Worm (Caenorhabditis elegans) whole organism, L1 larva: ENCODE data around the gene fbxb-92.

Experiments
- C04F5.9 ChIP-seq: sonication (generic microtip); optimal IDR thresholded peaks from 2 replicates; lab custom pipeline; 2016; ENCODE audit warnings: missing genetic modification characterization, missing compliant biosample characterization
- Y116A8C.19 ChIP-seq: sonication (generic microtip); optimal IDR thresholded peaks from 2 replicates; lab custom pipeline; 2016; ENCODE audit warnings: missing compliant biosample characterization, missing genetic modification characterization, borderline replicate concordance
- alr-1 ChIP-seq: fragments of 200-800 bp; sonication (Bioruptor generic); optimal IDR thresholded peaks from 2 replicates; lab custom pipeline; 2018; ENCODE audit warnings: borderline replicate concordance, mild to moderate bottlenecking, missing genetic modification characterization, missing compliant biosample characterization
- blmp-1 ChIP-seq: fragments of 150-350 bp; optimal IDR thresholded peaks from 2 replicates; lab custom pipeline; 2014; ENCODE audit warnings: missing biosample characterization, missing genetic modification characterization
- ceh-88 ChIP-seq: fragments of 200-800 bp; sonication (Bioruptor generic); IDR thresholded peaks from 2 replicates; pipeline ENCODE4 v1.3.6; 2022; ENCODE audit warnings: missing genetic modification characterization, missing compliant biosample characterization
- dsc-1 ChIP-seq: sonication (generic microtip); optimal IDR thresholded peaks from 2 replicates; lab custom pipeline; 2016; ENCODE audit warnings: mild to moderate bottlenecking, missing genetic modification characterization, missing compliant biosample characterization
- efl-1 ChIP-seq, 4 experiments: fragments of 150-350 bp; optimal IDR thresholded peaks in 3 of 4; peaks in 1 of 4; 1 replicate in 1 of 4; 2 replicates in 3 of 4; lab custom pipeline; 2014; ENCODE audit warnings: missing biosample characterization in 2 of 4, missing genetic modification characterization in 2 of 4, missing genetic modification reagents in 2 of 4
- egl-27 ChIP-seq, 2 experiments: fragments of 150-350 bp in 1 of 2; sonication (generic microtip); optimal IDR thresholded peaks; 3 replicates each; lab custom pipeline; 2017 to 2018; ENCODE audit warnings: missing biosample characterization in 2 of 2, missing genetic modification characterization in 2 of 2, missing genetic modification reagents in 2 of 2
- ets-5 ChIP-seq: fragments of 200-800 bp; sonication (Bioruptor generic); IDR thresholded peaks from 2 replicates; pipeline ENCODE4 v1.3.6; 2022; ENCODE audit warnings: missing genetic modification characterization, missing compliant biosample characterization
- fkh-8 ChIP-seq: sonication (generic microtip); optimal IDR thresholded peaks from 2 replicates; lab custom pipeline; 2016; ENCODE audit warnings: mild to moderate bottlenecking, missing genetic modification characterization, missing compliant biosample characterization
- fos-1 ChIP-seq: fragments of 150-350 bp; optimal IDR thresholded peaks from 2 replicates; lab custom pipeline; 2014; ENCODE audit warnings: missing biosample characterization, missing genetic modification characterization
- hlh-17 ChIP-seq: fragments of 200-800 bp; sonication (Bioruptor generic); optimal IDR thresholded peaks from 2 replicates; lab custom pipeline; 2018; ENCODE audit warnings: missing genetic modification characterization, mild to moderate bottlenecking, missing compliant biosample characterization, moderate library complexity, borderline replicate concordance
- hpl-2 ChIP-seq: fragments of 150-350 bp; optimal IDR thresholded peaks from 2 replicates; lab custom pipeline; 2014; ENCODE audit warnings: missing biosample characterization, missing genetic modification reagents, missing genetic modification characterization
- irx-1 ChIP-seq: sonication (generic microtip); optimal IDR thresholded peaks from 2 replicates; lab custom pipeline; 2016; ENCODE audit warnings: missing genetic modification characterization, missing compliant biosample characterization
- jun-1 ChIP-seq: fragments of 150-350 bp; optimal IDR thresholded peaks from 2 replicates; lab custom pipeline; 2014; ENCODE audit warnings: missing biosample characterization, missing genetic modification reagents, missing genetic modification characterization
- lin-39 ChIP-seq: fragments of 150-350 bp; optimal IDR thresholded peaks from 2 replicates; lab custom pipeline; 2014; ENCODE audit warnings: missing biosample characterization, missing genetic modification reagents, missing genetic modification characterization
- mab-9 ChIP-seq: fragments of 200-800 bp; sonication (Bioruptor generic); IDR thresholded peaks from 2 replicates; pipeline ENCODE4 v1.3.6; 2022; ENCODE audit warnings: missing genetic modification reagents, missing genetic modification characterization, missing compliant biosample characterization
- nhr-28 ChIP-seq: fragments of 150-350 bp; optimal IDR thresholded peaks from 2 replicates; lab custom pipeline; 2014; ENCODE audit warnings: missing biosample characterization, missing genetic modification characterization
- nhr-76 ChIP-seq: sonication (generic microtip); optimal IDR thresholded peaks from 2 replicates; lab custom pipeline; 2017; ENCODE audit warnings: missing biosample characterization, missing genetic modification characterization
- nhr-77 ChIP-seq: fragments of 150-350 bp; optimal IDR thresholded peaks from 2 replicates; lab custom pipeline; 2014; ENCODE audit warnings: missing biosample characterization, missing genetic modification characterization
- nhr-84 ChIP-seq: sonication (generic microtip); optimal IDR thresholded peaks from 2 replicates; lab custom pipeline; 2017; ENCODE audit warnings: missing biosample characterization, missing genetic modification characterization
- nhr-90 ChIP-seq: sonication (generic microtip); optimal IDR thresholded peaks from 2 replicates; lab custom pipeline; 2016; ENCODE audit warnings: mild to moderate bottlenecking, missing genetic modification characterization, missing compliant biosample characterization; ENCODE audit not compliant: poor library complexity
- pag-3 ChIP-seq: sonication (generic microtip); optimal IDR thresholded peaks from 2 replicates; lab custom pipeline; 2017; ENCODE audit warnings: missing genetic modification characterization, mild to moderate bottlenecking, missing compliant biosample characterization, antibody characterized with exemption, borderline replicate concordance; ENCODE audit not compliant: insufficient read depth
- pax-3 ChIP-seq: fragments of 200-800 bp; sonication (Bioruptor generic); optimal IDR thresholded peaks from 2 replicates; lab custom pipeline; 2018; ENCODE audit warnings: mild to moderate bottlenecking, missing genetic modification characterization, moderate library complexity, missing compliant biosample characterization
- rnt-1 ChIP-seq: sonication (generic microtip); optimal IDR thresholded peaks from 2 replicates; lab custom pipeline; 2016; ENCODE audit warnings: mild to moderate bottlenecking, missing genetic modification characterization, moderate library complexity, missing compliant biosample characterization
- snpc-4 ChIP-seq: fragments of 150-350 bp; optimal IDR thresholded peaks from 2 replicates; lab custom pipeline; 2014; ENCODE audit warnings: missing biosample characterization, missing genetic modification characterization
- snu-23 ChIP-seq: sonication (generic microtip); optimal IDR thresholded peaks from 2 replicates; lab custom pipeline; 2016; ENCODE audit warnings: missing genetic modification characterization, missing compliant biosample characterization
- sup-37 ChIP-seq: fragments of 200-800 bp; sonication (Bioruptor generic); optimal IDR thresholded peaks from 2 replicates; lab custom pipeline; 2018; ENCODE audit warnings: mild to moderate bottlenecking, missing genetic modification characterization, missing compliant biosample characterization
- tbx-2 ChIP-seq: sonication (generic microtip); optimal IDR thresholded peaks from 2 replicates; lab custom pipeline; 2016; ENCODE audit warnings: missing genetic modification characterization, missing compliant biosample characterization
- tlp-1 ChIP-seq: fragments of 150-350 bp; optimal IDR thresholded peaks from 2 replicates; lab custom pipeline; 2014; ENCODE audit warnings: missing biosample characterization, missing genetic modification characterization
- unc-130 ChIP-seq: fragments of 150-350 bp; optimal IDR thresholded peaks from 2 replicates; lab custom pipeline; 2017; ENCODE audit warnings: missing biosample characterization, missing genetic modification characterization, inconsistent platforms
- unc-30 ChIP-seq: sonication (generic microtip); optimal IDR thresholded peaks from 2 replicates; lab custom pipeline; 2017; ENCODE audit warnings: missing biosample characterization, missing genetic modification characterization
- unc-86 ChIP-seq: sonication (generic microtip); optimal IDR thresholded peaks from 2 replicates; lab custom pipeline; 2016; ENCODE audit warnings: missing genetic modification characterization, missing compliant biosample characterization
- unc-98 ChIP-seq: fragments of 200-800 bp; sonication (Bioruptor generic); IDR thresholded peaks from 2 replicates; pipeline ENCODE4 v1.3.6; 2022; ENCODE audit warnings: missing genetic modification characterization, missing compliant biosample characterization
- vab-15 ChIP-seq: sonication (generic microtip); optimal IDR thresholded peaks from 2 replicates; lab custom pipeline; 2017; ENCODE audit warnings: missing genotype, mild to moderate bottlenecking, missing genetic modification characterization, missing compliant biosample characterization
- zip-4 ChIP-seq: fragments of 200-800 bp; sonication (Bioruptor generic); optimal IDR thresholded peaks from 2 replicates; lab custom pipeline; 2018; ENCODE audit warnings: mild to moderate bottlenecking, missing genetic modification characterization, moderate library complexity, missing compliant biosample characterization
- ztf-11 ChIP-seq, 2 experiments: sonication (generic microtip); optimal IDR thresholded peaks; 2 replicates each; lab custom pipeline; 2016 to 2017; ENCODE audit warnings: missing genetic modification characterization in 2 of 2, missing biosample characterization in 1 of 2, missing compliant biosample characterization in 1 of 2
- ztf-4 ChIP-seq: fragments of 150-350 bp; optimal IDR thresholded peaks from 2 replicates; lab custom pipeline; 2014; ENCODE audit warnings: missing biosample characterization, missing genetic modification characterization

fbxb-92 gene

ce11 chrII:3724175-3724715 is 23.1 kb downstream of the fbxb-92 start, which contains the start of gene C46E10.1:
Gene C46E10.1 (plus strand): TSS chrII:3724225.
- TF ChIP-seq fos-1 (tag; lab: Kevin White, UChicago), result no peak
- TF ChIP-seq tlp-1 (tag; lab: Kevin White, UChicago), result no peak
- TF ChIP-seq ets-5 (GFP tag; lab: Robert Waterston, UW), result no peak
- TF ChIP-seq unc-86 (tag; lab: Kevin White, UChicago), result no peak

- TF ChIP-seq rnt-1 (tag; lab: Kevin White, UChicago) (no peak), pag-3 (tag; lab: Kevin White, UChicago) (no peak), efl-1 (optimal IDR thresholded peaks at IDR 0.05; lab: Kevin White, UChicago) (no peak), efl-1 (GFP tag; optimal IDR thresholded peaks at IDR 0.05 in 1 of 2; lab: Kevin White, UChicago) (no peak), blmp-1 (tag; lab: Kevin White, UChicago) (no peak), tbx-2 (no peak), ztf-4 (no peak), irx-1 (tag; lab: Kevin White, UChicago) (no peak), hlh-17 (no peak), jun-1 (tag; lab: Kevin White, UChicago) (no peak), zip-4 (no peak), nhr-76 (tag; lab: Kevin White, UChicago) (no peak), unc-130 (tag; lab: Kevin White, UChicago) (no peak), vab-15 (tag; lab: Kevin White, UChicago) (no peak), lin-39 (no peak)
Observed at ce11 chrII:3721016-3721415, 26.3 kb downstream of the fbxb-92 start, which contains the start of gene C46E10.3. Gene C46E10.3 (plus strand): TSS chrII:3721316.

ce11 chrII:3716961-3717360 is 30.3 kb downstream of the fbxb-92 start, which contains the start of gene fbxc-52:
Gene fbxc-52 (plus strand): TSS chrII:3717261.
- no peak for TF ChIP-seq tlp-1 (tag; lab: Kevin White, UChicago)
- no peak for TF ChIP-seq lin-39
- TF ChIP-seq sup-37 (GFP tag; lab: Kevin White, UChicago), result no peak
- no peak for TF ChIP-seq nhr-90 (tag; lab: Kevin White, UChicago)
- no peak for TF ChIP-seq C04F5.9 (tag; lab: Kevin White, UChicago)
- no peak for TF ChIP-seq unc-98 (GFP tag; lab: Robert Waterston, UW)
- no peak for TF ChIP-seq nhr-28 (tag; lab: Kevin White, UChicago)
- TF ChIP-seq jun-1 (tag; lab: Kevin White, UChicago), result no peak
- no peak for TF ChIP-seq nhr-77 (tag; lab: Kevin White, UChicago)
- no peak for TF ChIP-seq hlh-17
- no peak for TF ChIP-seq Y116A8C.19
- TF ChIP-seq fkh-8 (tag; lab: Kevin White, UChicago), result no peak
- TF ChIP-seq pax-3 (tag; lab: Kevin White, UChicago), result no peak
- TF ChIP-seq egl-27 (tag; optimal IDR thresholded peaks at IDR 0.05; lab: Kevin White, UChicago), result no peak

- TF ChIP-seq hpl-2 (no peak), ceh-88 (GFP tag; lab: Robert Waterston, UW) (no peak), egl-27 (tag; optimal IDR thresholded peaks at IDR 0.05; lab: Kevin White, UChicago) (no peak), nhr-76 (tag; lab: Kevin White, UChicago) (no peak)
Observed at ce11 chrII:3716455-3716854, 30.9 kb downstream of the fbxb-92 start, which contains the start of gene srh-99. Gene srh-99 (minus strand): TSS chrII:3716555.

- no peak for TF ChIP-seq ets-5 (GFP tag; lab: Robert Waterston, UW)
- no peak for TF ChIP-seq nhr-84 (tag; lab: Kevin White, UChicago)
- no peak for TF ChIP-seq mab-9 (GFP tag; lab: Robert Waterston, UW)
- no peak for TF ChIP-seq sup-37 (GFP tag; lab: Kevin White, UChicago)
- no peak for TF ChIP-seq unc-98 (GFP tag; lab: Robert Waterston, UW)
- TF ChIP-seq snu-23, result no peak
- TF ChIP-seq ceh-88 (GFP tag; lab: Robert Waterston, UW), result no peak
- no peak for TF ChIP-seq ztf-11 (tag; optimal IDR thresholded peaks at IDR 0.05; lab: Kevin White, UChicago)
- TF ChIP-seq unc-30 (tag; lab: Kevin White, UChicago), result no peak
- no peak for TF ChIP-seq ztf-4
- no peak for TF ChIP-seq nhr-77 (tag; lab: Kevin White, UChicago)
- no peak for TF ChIP-seq pag-3 (tag; lab: Kevin White, UChicago)
- TF ChIP-seq C04F5.9 (tag; lab: Kevin White, UChicago), result no peak
- TF ChIP-seq pax-3 (tag; lab: Kevin White, UChicago), result no peak
- no peak for TF ChIP-seq snpc-4 (tag; lab: Kevin White, UChicago)
- no peak for TF ChIP-seq dsc-1
- TF ChIP-seq alr-1 (tag; lab: Kevin White, UChicago), result no peak
- TF ChIP-seq, all 84 proteins: peak for 0
Observed at ce11 chrII:3714595-3714994, 32.7 kb downstream of the fbxb-92 start, which contains the start of gene srh-100. Gene srh-100 (minus strand): TSS chrII:3714695.
